Worm (Caenorhabditis elegans): ENCODE data around the gene evl-20.

DNA sequence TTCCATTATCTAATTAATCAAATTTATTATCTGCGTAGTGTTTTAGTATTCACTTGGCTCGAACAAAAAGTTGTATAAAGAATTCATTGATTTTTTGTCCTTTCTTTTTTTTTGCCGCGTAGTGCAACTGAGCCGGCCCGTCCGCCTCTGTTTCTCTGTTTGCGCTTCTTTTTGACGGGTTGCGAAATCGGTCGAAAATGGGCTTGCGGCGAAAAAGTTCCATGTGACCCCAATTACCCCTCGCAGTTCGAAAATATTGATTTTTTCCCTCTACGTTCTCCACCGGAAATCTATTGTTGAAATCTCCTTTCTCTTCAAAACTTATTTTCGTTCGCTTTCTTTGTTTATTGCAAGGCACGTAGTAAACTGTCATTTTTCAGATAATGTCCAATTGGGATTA, 13.3 kb downstream of the evl-20 start, which contains the start of gene zyg-9:
- TF ChIP-seq ama-1 (optimal IDR thresholded peaks at IDR 0.05): no peak
- no peak for TF ChIP-seq ets-7 (tag; optimal IDR thresholded peaks at IDR 0.05)
- no peak for TF ChIP-seq sea-1 (GFP tag; conservative IDR thresholded peaks at IDR 0.05)
- no peak for TF ChIP-seq hmbx-1 (tag; optimal IDR thresholded peaks at IDR 0.05)
- no peak for TF ChIP-seq flt-1 (GFP tag; IDR thresholded peaks at IDR 0.05)
- no peak for TF ChIP-seq aly-1 (tag; optimal IDR thresholded peaks at IDR 0.05)
- TF ChIP-seq hmg-4 (GFP tag; optimal IDR thresholded peaks at IDR 0.05): no peak
- TF ChIP-seq tbx-11 (GFP tag; IDR thresholded peaks at IDR 0.05): no peak
- TF ChIP-seq B0310.2 (tag; optimal IDR thresholded peaks at IDR 0.05): no peak
- no peak for TF ChIP-seq tbx-37 (GFP tag; conservative IDR thresholded peaks at IDR 0.05)
- TF ChIP-seq ceh-36 (tag; optimal IDR thresholded peaks at IDR 0.05): no peak
- TF ChIP-seq scrt-1 (GFP tag; IDR thresholded peaks at IDR 0.05): no peak

Data from whole organism, early embryonic.